Worm (Caenorhabditis elegans): Measurements from ENCODE around the gene gpa-5.

DNA sequence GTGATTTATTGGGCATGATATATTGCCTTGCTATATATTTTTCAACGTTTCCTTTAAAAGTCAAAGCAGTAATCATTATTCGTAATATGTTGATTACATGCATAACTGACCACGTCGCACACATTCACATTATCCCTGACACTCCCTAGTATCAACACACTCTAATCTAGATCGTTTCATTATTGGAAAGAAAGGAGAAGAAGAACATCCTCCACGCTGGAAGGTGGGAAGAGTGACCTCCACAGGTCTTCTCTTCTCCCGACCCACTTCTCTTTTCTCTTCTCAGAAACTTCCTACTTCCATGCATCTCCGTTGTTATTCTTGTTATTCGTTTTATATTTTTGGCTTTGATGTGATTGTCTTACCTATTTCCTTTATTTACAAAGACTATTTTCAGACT lies 46.8 kb downstream of the gpa-5 start, which contains the start of gene txdc-12.2:
- no peak for TF ChIP-seq nhr-129 (tag; optimal IDR thresholded peaks at IDR 0.05)
- no peak for TF ChIP-seq C34F6.9 (tag; optimal IDR thresholded peaks at IDR 0.05)
- TF ChIP-seq ceh-82 (tag; optimal IDR thresholded peaks at IDR 0.05), result no peak
- no peak for TF ChIP-seq alr-1 (tag; optimal IDR thresholded peaks at IDR 0.05)
- peak; percentile 1 for TF ChIP-seq fos-1 (tag; optimal IDR thresholded peaks at IDR 0.05)

Measured in whole organism, L2 larva.